Fruit fly (Drosophila melanogaster) whole organism, embryonic: Measurements from ENCODE around the gene ple.

Experiments
- Atf6 ChIP-seq: fragments of 200-800 bp; sonication (Bioruptor generic); IDR thresholded peaks from 2 replicates; pipeline ENCODE4 v1.3.6; 2022; ENCODE audit warnings: missing biosample characterization, missing genetic modification characterization
- B-H2 ChIP-seq: fragments of 200-800 bp; sonication (Bioruptor generic); optimal IDR thresholded peaks from 2 replicates; lab custom pipeline; 2018; ENCODE audit warnings: missing biosample characterization, mild to moderate bottlenecking, missing genetic modification characterization
- CG10979 ChIP-seq: fragments of 200-800 bp; sonication (Bioruptor generic); optimal IDR thresholded peaks from 2 replicates; lab custom pipeline; 2018; ENCODE audit warnings: missing biosample characterization, mild to moderate bottlenecking, missing genetic modification characterization, moderate library complexity
- CG11247 ChIP-seq: fragments of 200-800 bp; sonication (Bioruptor generic); IDR thresholded peaks from 2 replicates; pipeline ENCODE4 v1.3.6; 2022; ENCODE audit warnings: missing biosample characterization, missing genetic modification characterization
- CG12744 ChIP-seq: fragments of 200-800 bp; sonication (Bioruptor generic); optimal IDR thresholded peaks from 2 replicates; lab custom pipeline; 2016; ENCODE audit warnings: missing biosample characterization, missing genetic modification characterization
- CG17186 ChIP-seq: fragments of 200-800 bp; sonication (Bioruptor generic); optimal IDR thresholded peaks from 3 replicates; lab custom pipeline; 2017; ENCODE audit warnings: missing biosample characterization, missing genetic modification reagents, missing genetic modification characterization
- CG18011 ChIP-seq: fragments of 200-800 bp; sonication (Bioruptor generic); optimal IDR thresholded peaks from 2 replicates; lab custom pipeline; 2017; ENCODE audit warnings: missing biosample characterization, missing genetic modification characterization, mild to moderate bottlenecking, moderate library complexity, missing genotype
- CG18619 ChIP-seq: fragments of 200-800 bp; sonication (Bioruptor generic); optimal IDR thresholded peaks from 3 replicates; lab custom pipeline; 2017; ENCODE audit warnings: missing biosample characterization, mild to moderate bottlenecking, missing genetic modification characterization
- CG2712 ChIP-seq: fragments of 200-800 bp; optimal IDR thresholded peaks from 3 replicates; lab custom pipeline; 2019; ENCODE audit warnings: missing biosample characterization, mild to moderate bottlenecking, missing genetic modification characterization, moderate library complexity
- CG34376 ChIP-seq: fragments of 200-800 bp; sonication (Bioruptor generic); optimal IDR thresholded peaks from 2 replicates; lab custom pipeline; 2018; ENCODE audit warnings: missing biosample characterization, mild to moderate bottlenecking, missing genetic modification characterization
- CG43689 ChIP-seq: fragments of 200-800 bp; sonication (Bioruptor generic); IDR thresholded peaks from 2 replicates; pipeline ENCODE4 v1.3.6; 2022; ENCODE audit warnings: missing biosample characterization, missing genetic modification characterization
- CG4617 ChIP-seq: fragments of 200-800 bp; sonication (Bioruptor generic); optimal IDR thresholded peaks from 3 replicates; lab custom pipeline; 2016; ENCODE audit warnings: missing biosample characterization, missing genetic modification characterization, borderline replicate concordance
- CG4707 ChIP-seq: fragments of 200-800 bp; sonication (Bioruptor generic); optimal IDR thresholded peaks from 2 replicates; lab custom pipeline; 2018; ENCODE audit warnings: missing biosample characterization, mild to moderate bottlenecking, missing genetic modification characterization, moderate library complexity
- CG6654 ChIP-seq: fragments of 200-800 bp; sonication (Bioruptor generic); optimal IDR thresholded peaks from 2 replicates; lab custom pipeline; 2017; ENCODE audit warnings: missing biosample characterization, mild to moderate bottlenecking, missing genetic modification characterization
- CG9215 ChIP-seq: fragments of 200-800 bp; sonication (Bioruptor generic); IDR thresholded peaks from 2 replicates; pipeline ENCODE4 v1.3.6; 2022; ENCODE audit warnings: missing biosample characterization, missing genetic modification characterization
- CG9932 ChIP-seq: fragments of 200-800 bp; sonication (Bioruptor generic); IDR thresholded peaks from 2 replicates; pipeline ENCODE4 v1.3.6; 2022; ENCODE audit warnings: missing biosample characterization, missing genetic modification characterization
- CrebB ChIP-seq: fragments of 200-800 bp; sonication (Bioruptor generic); optimal IDR thresholded peaks from 3 replicates; lab custom pipeline; 2018; ENCODE audit warnings: missing biosample characterization, mild to moderate bottlenecking, missing genetic modification characterization
- D19A ChIP-seq: fragments of 200-800 bp; optimal IDR thresholded peaks from 3 replicates; lab custom pipeline; 2019; ENCODE audit warnings: missing biosample characterization, mild to moderate bottlenecking, missing genetic modification characterization, moderate library complexity
- Deaf1 ChIP-seq: fragments of 200-800 bp; optimal IDR thresholded peaks from 3 replicates; lab custom pipeline; 2019; ENCODE audit warnings: missing biosample characterization, mild to moderate bottlenecking, missing genetic modification characterization, moderate library complexity
- Dfd ChIP-seq, 2 experiments: fragments of >200 bp; optimal IDR thresholded peaks; 2 replicates each; lab custom pipeline; 2017; ENCODE audit warnings: missing biosample characterization in 2 of 2, missing genetic modification characterization in 2 of 2
- E2f2 ChIP-seq: fragments of 200-800 bp; sonication (Bioruptor generic); IDR thresholded peaks from 2 replicates; pipeline ENCODE4 v1.3.6; 2022; ENCODE audit warnings: missing biosample characterization, missing genetic modification characterization
- Fer1 ChIP-seq: fragments of 200-800 bp; sonication (Bioruptor generic); optimal IDR thresholded peaks from 2 replicates; lab custom pipeline; 2017; ENCODE audit warnings: missing biosample characterization, mild to moderate bottlenecking, missing genetic modification characterization
- H15 ChIP-seq: fragments of 200-800 bp; sonication (Bioruptor generic); IDR thresholded peaks from 3 replicates; pipeline ENCODE4 v1.3.6; 2022; ENCODE audit warnings: missing biosample characterization, missing genetic modification characterization
- HLH4C ChIP-seq: fragments of 200-800 bp; sonication (Bioruptor generic); IDR thresholded peaks from 3 replicates; pipeline ENCODE4 v1.3.6; 2022; ENCODE audit warnings: missing biosample characterization, missing genetic modification characterization; ENCODE audit not compliant: partially characterized antibody
- HmgZ ChIP-seq: fragments of 200-800 bp; sonication (Bioruptor generic); optimal IDR thresholded peaks from 2 replicates; lab custom pipeline; 2018; ENCODE audit warnings: missing biosample characterization, mild to moderate bottlenecking, missing genetic modification characterization
- Med ChIP-seq: fragments of 200-800 bp; sonication (Bioruptor generic); peaks from one replicate; lab custom pipeline; 2016; ENCODE audit warnings: missing biosample characterization, missing genetic modification characterization, mild to moderate bottlenecking, inconsistent platforms, moderate library complexity
- PHDP ChIP-seq: fragments of 200-800 bp; sonication (Bioruptor generic); optimal IDR thresholded peaks from 3 replicates; lab custom pipeline; 2018; ENCODE audit warnings: missing biosample characterization, mild to moderate bottlenecking, missing genetic modification characterization, moderate library complexity
- Sox102F ChIP-seq: fragments of 200-800 bp; sonication (Bioruptor generic); optimal IDR thresholded peaks from 2 replicates; lab custom pipeline; 2018; ENCODE audit warnings: missing biosample characterization, mild to moderate bottlenecking, missing genetic modification characterization, moderate library complexity
- Ssrp ChIP-seq: fragments of 200-800 bp; sonication (Bioruptor generic); optimal IDR thresholded peaks from 2 replicates; lab custom pipeline; 2018; ENCODE audit warnings: missing biosample characterization, mild to moderate bottlenecking, missing genetic modification characterization, moderate library complexity
- TFAM ChIP-seq: fragments of 200-800 bp; sonication (Bioruptor generic); optimal IDR thresholded peaks from 2 replicates; lab custom pipeline; 2017; ENCODE audit warnings: missing biosample characterization, missing genetic modification characterization, inconsistent platforms
- aop ChIP-seq: fragments of 200-800 bp; sonication (Bioruptor generic); IDR thresholded peaks from 2 replicates; pipeline ENCODE4 v1.3.6; 2022; ENCODE audit warnings: missing biosample characterization, missing genetic modification characterization
- crp ChIP-seq, 2 experiments: fragments of 200-800 bp; sonication (Bioruptor generic); optimal IDR thresholded peaks; 2 replicates in 1 of 2; 3 replicates in 1 of 2; lab custom pipeline; 2017; ENCODE audit warnings: missing biosample characterization in 2 of 2, missing genetic modification characterization in 2 of 2, mild to moderate bottlenecking in 1 of 2, moderate library complexity in 1 of 2
- ems ChIP-seq: fragments of 200-800 bp; sonication (Bioruptor generic); optimal IDR thresholded peaks from 3 replicates; lab custom pipeline; 2016; ENCODE audit warnings: missing biosample characterization, missing genetic modification characterization
- eve ChIP-seq, 2 experiments: fragments of >200 bp; optimal IDR thresholded peaks; 2 replicates each; lab custom pipeline; 2017; ENCODE audit warnings: missing biosample characterization in 2 of 2, missing genetic modification characterization in 2 of 2
- gem ChIP-seq: fragments of 200-800 bp; sonication (Bioruptor generic); optimal IDR thresholded peaks from 2 replicates; lab custom pipeline; 2019; ENCODE audit warnings: missing biosample characterization, mild to moderate bottlenecking, missing genetic modification characterization, moderate library complexity
- grn ChIP-seq: fragments of 200-800 bp; sonication (Bioruptor generic); optimal IDR thresholded peaks from 3 replicates; lab custom pipeline; 2017; ENCODE audit warnings: missing biosample characterization, missing genetic modification characterization
- gt ChIP-seq: fragments of 200-800 bp; sonication (Bioruptor generic); IDR thresholded peaks from 2 replicates; pipeline ENCODE4 v1.3.6; 2022; ENCODE audit warnings: missing biosample characterization, missing genetic modification characterization
- h ChIP-seq: fragments of >200 bp; optimal IDR thresholded peaks from 2 replicates; lab custom pipeline; 2017
- hb ChIP-seq: fragments of 200-800 bp; sonication (Bioruptor generic); IDR thresholded peaks from 3 replicates; pipeline ENCODE4 v1.3.6; 2022; ENCODE audit warnings: missing biosample characterization, missing genetic modification characterization; ENCODE audit not compliant: partially characterized antibody
- onecut ChIP-seq: fragments of 200-800 bp; sonication (Bioruptor generic); IDR thresholded peaks from 2 replicates; pipeline ENCODE4 v1.3.6; 2022; ENCODE audit warnings: missing biosample characterization, missing genetic modification characterization
- pan ChIP-seq, 4 experiments: fragments of >200 bp in 3 of 4; fragments of 200-800 bp in 1 of 4; sonication (Bioruptor generic) in 1 of 4; optimal IDR thresholded peaks in 3 of 4; IDR thresholded peaks in 1 of 4; 2 replicates each; pipeline versions ENCODE4 v1.3.6 to Lab custom; 2017 to 2022; ENCODE audit warnings: missing biosample characterization in 2 of 4, missing genetic modification characterization in 2 of 4, mixed read lengths in 1 of 4
- ro ChIP-seq: fragments of 200-800 bp; sonication (Bioruptor generic); IDR thresholded peaks from 2 replicates; pipeline ENCODE4 v1.3.6; 2022; ENCODE audit warnings: missing biosample characterization, missing genetic modification characterization
- seq ChIP-seq: fragments of 200-800 bp; sonication (Bioruptor generic); IDR thresholded peaks from 2 replicates; pipeline ENCODE4 v1.3.6; 2022; ENCODE audit warnings: missing biosample characterization, missing genetic modification characterization
- sisA ChIP-seq: fragments of 200-800 bp; sonication (Bioruptor generic); IDR thresholded peaks from 2 replicates; pipeline ENCODE4 v1.3.6; 2022; ENCODE audit warnings: missing biosample characterization, missing genetic modification characterization
- ssp ChIP-seq: fragments of 200-800 bp; sonication (Bioruptor generic); IDR thresholded peaks from 2 replicates; pipeline ENCODE4 v1.3.6; 2022; ENCODE audit warnings: missing biosample characterization, missing genetic modification characterization
- stc ChIP-seq: fragments of 200-800 bp; sonication (Bioruptor generic); IDR thresholded peaks from 2 replicates; pipeline ENCODE4 v1.3.6; 2022; ENCODE audit warnings: missing biosample characterization, missing genetic modification characterization
- tio ChIP-seq: fragments of 200-800 bp; sonication (Bioruptor generic); optimal IDR thresholded peaks from 2 replicates; lab custom pipeline; 2017; ENCODE audit warnings: missing biosample characterization, missing genetic modification characterization, inconsistent platforms
- wek ChIP-seq: fragments of 200-800 bp; sonication (Bioruptor generic); optimal IDR thresholded peaks from 3 replicates; lab custom pipeline; 2018; ENCODE audit warnings: missing biosample characterization, mild to moderate bottlenecking, missing genetic modification characterization, moderate library complexity
- zen ChIP-seq: fragments of 200-800 bp; sonication (Bioruptor generic); optimal IDR thresholded peaks from 3 replicates; lab custom pipeline; 2018; ENCODE audit warnings: missing biosample characterization, mild to moderate bottlenecking, missing genetic modification characterization, moderate library complexity

Gene ple

DNA sequence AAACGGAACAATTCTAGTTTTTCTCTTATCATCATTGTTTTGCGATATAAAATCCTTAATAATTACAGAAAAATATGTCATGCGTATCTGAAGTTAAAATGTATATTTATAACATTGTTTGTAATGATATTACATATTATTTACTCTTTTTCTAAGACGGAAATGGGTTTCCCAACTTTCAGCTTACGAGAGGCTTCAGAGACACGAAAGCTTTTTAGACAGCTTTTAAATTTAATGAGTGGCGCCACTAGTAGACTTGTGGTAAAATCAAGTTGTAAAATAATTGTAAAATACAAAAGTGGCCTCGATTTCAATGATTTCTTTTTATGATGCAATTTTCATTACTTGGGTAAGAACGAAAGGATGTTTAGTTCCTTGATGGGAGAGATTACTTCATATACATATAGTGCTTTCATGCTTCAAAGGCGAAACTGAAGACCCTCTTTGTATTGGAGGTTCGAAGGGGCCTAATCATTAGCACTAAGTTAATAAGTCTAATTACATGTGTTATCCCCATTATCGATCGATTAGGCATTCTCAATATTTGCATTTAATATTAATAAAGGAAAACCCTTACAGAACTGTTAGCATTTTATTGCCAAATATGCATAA lies 10.2 kb downstream of the ple start (continued):
- TF ChIP-seq CG9932 (GFP tag; lab: Robert Waterston, UW) (peak; percentile 83), stc (GFP tag; lab: Robert Waterston, UW) (peak; percentile 89), HLH4C (GFP tag; lab: Robert Waterston, UW) (no peak), Ssrp (tag; lab: Kevin White, UChicago) (no peak), Med (peak; percentile 97), crp (GFP tag; optimal IDR thresholded peaks at IDR 0.05; lab: Kevin White, UChicago) (peak in 1 of 2 experiments; percentile 36), grn (GFP tag; lab: Kevin White, UChicago) (peak; percentile 63), CG34376 (peak; percentile 96), H15 (GFP tag; lab: Robert Waterston, UW) (peak; percentile 89), CG43689 (GFP tag; lab: Robert Waterston, UW) (peak; percentile 75), sisA (GFP tag; lab: Robert Waterston, UW) (peak; percentile 64), CG18011 (GFP tag; lab: Kevin White, UChicago) (peak; percentile 96), pan (optimal IDR thresholded peaks at IDR 0.05; lab: Kevin White, UChicago) (no peak), pan (GFP tag; optimal IDR thresholded peaks at IDR 0.05 in 1 of 2, IDR thresholded peaks at IDR 0.05 in 1 of 2) (peak in 1 of 2 experiments; percentile 94), CG11247 (GFP tag; lab: Robert Waterston, UW) (peak; percentile 93), Atf6 (GFP tag; lab: Robert Waterston, UW) (peak; percentile 82), gt (GFP tag; lab: Robert Waterston, UW) (peak; percentile 28; the same call in 1 of the 2 replicates), CG18619 (GFP tag; lab: Kevin White, UChicago) (peak; percentile 90), Fer1 (GFP tag; lab: Kevin White, UChicago) (peak; percentile 93), CG2712 (tag; lab: Kevin White, UChicago) (no peak), zen (tag; lab: Kevin White, UChicago) (no peak), B-H2 (GFP tag; lab: Kevin White, UChicago) (peak; percentile 93), ems (GFP tag; lab: Kevin White, UChicago) (peak; percentile 48), wek (GFP tag; lab: Kevin White, UChicago) (peak; percentile 89), onecut (GFP tag; lab: Robert Waterston, UW) (peak; percentile 81), CG4617 (GFP tag; lab: Kevin White, UChicago) (peak; percentile 48), CG9215 (GFP tag; lab: Robert Waterston, UW) (peak; percentile 65), eve (GFP tag; optimal IDR thresholded peaks at IDR 0.05; lab: Kevin White, UChicago) (no peak), PHDP (tag; lab: Kevin White, UChicago) (peak; percentile 89), seq (GFP tag; lab: Robert Waterston, UW) (peak; percentile 72), hb (GFP tag; lab: Robert Waterston, UW) (no peak), ssp (GFP tag; lab: Robert Waterston, UW) (peak; percentile 33; the same call in 1 of the 2 replicates), CG6654 (GFP tag; lab: Kevin White, UChicago) (peak; percentile 78), TFAM (peak; percentile 60), h (no peak), tio (peak; percentile 76), aop (GFP tag; lab: Robert Waterston, UW) (no peak), E2f2 (GFP tag; lab: Robert Waterston, UW) (peak; percentile 31), HmgZ (tag; lab: Kevin White, UChicago) (peak; percentile 77), CrebB (peak; percentile 83), CG17186 (peak; percentile 3), Sox102F (GFP tag; lab: Kevin White, UChicago) (peak; percentile 79), CG10979 (tag; lab: Kevin White, UChicago) (no peak), CG12744 (peak; percentile 81), CG4707 (GFP tag; lab: Kevin White, UChicago) (peak; percentile 82), ro (peak; percentile 19; the same call in 1 of the 2 replicates), D19A (tag; lab: Kevin White, UChicago) (no peak), gem (tag; lab: Kevin White, UChicago) (peak; percentile 78), Deaf1 (peak; percentile 41), Dfd (GFP tag; optimal IDR thresholded peaks at IDR 0.05; lab: Kevin White, UChicago) (no peak)
